Fruit fly (Drosophila melanogaster) whole organism, adult: ENCODE results near the gene tai.

Experiments used
- CG11617 ChIP-seq: fragments of 200-800 bp; sonication (Bioruptor generic); optimal IDR thresholded peaks from 2 replicates; lab custom pipeline; 2017; ENCODE audit warnings: mild to moderate bottlenecking, missing biosample characterization, missing genetic modification reagents, missing genetic modification characterization
- CG12768 ChIP-seq: fragments of 200-800 bp; sonication (Bioruptor generic); optimal IDR thresholded peaks from 2 replicates; lab custom pipeline; 2017; ENCODE audit warnings: missing biosample characterization, missing genetic modification characterization, mild to moderate bottlenecking, moderate library complexity, missing genetic modification reagents
- CG14711 ChIP-seq: fragments of 200-800 bp; sonication (Bioruptor generic); optimal IDR thresholded peaks from 2 replicates; lab custom pipeline; 2018; ENCODE audit warnings: missing biosample characterization, mild to moderate bottlenecking, missing genetic modification characterization, moderate library complexity
- CG1620 ChIP-seq: fragments of 200-800 bp; sonication (Bioruptor generic); optimal IDR thresholded peaks from 2 replicates; lab custom pipeline; 2016; ENCODE audit warnings: missing biosample characterization, missing genetic modification characterization
- CG33017 ChIP-seq: fragments of 200-800 bp; sonication (Bioruptor generic); optimal IDR thresholded peaks from 2 replicates; lab custom pipeline; 2018; ENCODE audit warnings: missing biosample characterization, mild to moderate bottlenecking, missing genetic modification characterization, moderate library complexity
- CG5204 ChIP-seq: fragments of 200-800 bp; sonication (Bioruptor generic); optimal IDR thresholded peaks from 2 replicates; lab custom pipeline; 2016; ENCODE audit warnings: missing biosample characterization, missing genetic modification characterization
- CG7045 ChIP-seq: fragments of 200-800 bp; sonication (Bioruptor generic); optimal IDR thresholded peaks from 2 replicates; lab custom pipeline; 2017; ENCODE audit warnings: missing biosample characterization, mild to moderate bottlenecking, missing genetic modification characterization
- CG7101 ChIP-seq: fragments of 200-800 bp; sonication (Bioruptor generic); optimal IDR thresholded peaks from 2 replicates; lab custom pipeline; 2018; ENCODE audit warnings: missing biosample characterization, mild to moderate bottlenecking, missing genetic modification characterization, moderate library complexity
- Clk ChIP-seq: fragments of 200-800 bp; sonication (Bioruptor generic); optimal IDR thresholded peaks from 2 replicates; lab custom pipeline; 2017; ENCODE audit warnings: missing biosample characterization, missing genetic modification characterization
- Crg-1 ChIP-seq: fragments of 200-800 bp; sonication (Bioruptor generic); optimal IDR thresholded peaks from 2 replicates; lab custom pipeline; 2016; ENCODE audit warnings: missing biosample characterization, missing genetic modification characterization
- Hr96 ChIP-seq: fragments of 200-800 bp; sonication (Bioruptor generic); optimal IDR thresholded peaks from 2 replicates; lab custom pipeline; 2016; ENCODE audit warnings: missing biosample characterization, missing genetic modification characterization
- Mnt ChIP-seq: fragments of 200-800 bp; sonication (Bioruptor generic); optimal IDR thresholded peaks from 2 replicates; lab custom pipeline; 2016; ENCODE audit warnings: missing biosample characterization, mild to moderate bottlenecking, missing genetic modification characterization
- bab1 ChIP-seq: fragments of 200-800 bp; sonication (Bioruptor generic); optimal IDR thresholded peaks from 3 replicates; lab custom pipeline; 2019; ENCODE audit warnings: missing biosample characterization, mild to moderate bottlenecking, missing genetic modification characterization, moderate library complexity
- cic ChIP-seq: fragments of 200-800 bp; sonication (Bioruptor generic); optimal IDR thresholded peaks from 2 replicates; lab custom pipeline; 2017; ENCODE audit warnings: missing biosample characterization, mild to moderate bottlenecking, missing genetic modification characterization, moderate library complexity
- cnc ChIP-seq, 2 experiments: fragments of >200 bp; optimal IDR thresholded peaks; 2 replicates each; lab custom pipeline; 2017
- kay ChIP-seq: fragments of 200-800 bp; sonication (Bioruptor generic); peaks from one replicate; lab custom pipeline; 2016; ENCODE audit warnings: missing biosample characterization, missing genetic modification characterization, borderline replicate concordance
- ovo ChIP-seq: fragments of 200-800 bp; sonication (Bioruptor generic); optimal IDR thresholded peaks from 2 replicates; lab custom pipeline; 2016; ENCODE audit warnings: missing biosample characterization, missing genetic modification characterization
- pad ChIP-seq: fragments of 200-800 bp; sonication (Bioruptor generic); optimal IDR thresholded peaks from 3 replicates; lab custom pipeline; 2017; ENCODE audit warnings: missing biosample characterization, missing genetic modification characterization, mild to moderate bottlenecking, moderate library complexity, missing genetic modification reagents
- tj ChIP-seq: fragments of 200-800 bp; sonication (Bioruptor generic); optimal IDR thresholded peaks from 3 replicates; lab custom pipeline; 2017; ENCODE audit warnings: missing biosample characterization, mild to moderate bottlenecking, missing genetic modification characterization, moderate library complexity
- toe ChIP-seq: fragments of 200-800 bp; sonication (Bioruptor generic); optimal IDR thresholded peaks from 2 replicates; lab custom pipeline; 2016; ENCODE audit warnings: missing biosample characterization, missing genetic modification characterization

Gene tai

DNA sequence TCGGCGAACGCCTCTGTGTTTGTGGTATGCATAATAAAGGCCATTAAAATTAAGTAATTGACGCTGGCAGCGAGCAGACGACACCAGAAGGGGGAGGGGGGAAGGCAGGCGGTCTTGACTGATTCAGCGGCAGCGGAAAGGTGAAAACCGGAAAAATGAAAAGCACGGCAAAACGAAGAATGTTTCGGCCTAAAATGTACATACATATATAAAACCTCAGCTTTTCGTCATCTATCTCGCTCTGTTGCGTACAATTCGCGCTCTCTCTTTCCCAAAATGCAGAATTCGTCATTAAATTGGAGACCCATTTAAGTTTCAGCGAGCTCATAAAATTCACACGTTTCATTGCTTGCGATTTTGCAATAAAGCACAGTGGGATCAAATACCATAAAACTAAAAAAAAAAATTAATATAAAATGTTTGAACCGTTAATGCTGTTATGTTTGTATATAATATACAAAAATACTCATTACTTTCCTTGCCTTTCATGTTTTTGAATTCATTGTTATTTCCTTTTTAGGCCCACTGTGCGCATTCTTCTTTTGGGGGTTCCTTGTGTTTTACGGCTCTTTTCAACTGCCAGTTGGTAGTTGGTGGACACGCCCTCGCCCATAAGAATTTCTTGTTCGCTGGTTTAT is 1.6 kb downstream of the tai start:
- TF ChIP-seq CG1620 (GFP tag; lab: Kevin White, UChicago), result peak; percentile 47
- TF ChIP-seq CG12768, result no peak
- peak; percentile 67 for TF ChIP-seq CG11617 (GFP tag; lab: Kevin White, UChicago)
- TF ChIP-seq cic (GFP tag; lab: Kevin White, UChicago), result no peak
- no peak for TF ChIP-seq Crg-1 (GFP tag; lab: Kevin White, UChicago)
- peak; percentile 82 for TF ChIP-seq CG7101 (tag; lab: Kevin White, UChicago)
- peak; percentile 81 for TF ChIP-seq CG14711 (tag; lab: Kevin White, UChicago)
- peak; percentile 27 for TF ChIP-seq Mnt
- TF ChIP-seq cnc (optimal IDR thresholded peaks at IDR 0.05; lab: Kevin White, UChicago), result no peak
- TF ChIP-seq pad (GFP tag; lab: Kevin White, UChicago), result peak; percentile 57
- peak; percentile 41 for TF ChIP-seq CG33017 (tag; lab: Kevin White, UChicago)
- no peak for TF ChIP-seq CG5204 (GFP tag; lab: Kevin White, UChicago)
- no peak for TF ChIP-seq Clk
- TF ChIP-seq bab1 (GFP tag; lab: Kevin White, UChicago), result peak; percentile 95
- TF ChIP-seq Hr96, result peak; percentile 16
- TF ChIP-seq toe (GFP tag; lab: Kevin White, UChicago), result no peak
- TF ChIP-seq kay, result peak; percentile 82
- peak; percentile 27 for TF ChIP-seq ovo
- peak; percentile 95 for TF ChIP-seq tj
- TF ChIP-seq CG7045, result peak; percentile 27

DNA sequence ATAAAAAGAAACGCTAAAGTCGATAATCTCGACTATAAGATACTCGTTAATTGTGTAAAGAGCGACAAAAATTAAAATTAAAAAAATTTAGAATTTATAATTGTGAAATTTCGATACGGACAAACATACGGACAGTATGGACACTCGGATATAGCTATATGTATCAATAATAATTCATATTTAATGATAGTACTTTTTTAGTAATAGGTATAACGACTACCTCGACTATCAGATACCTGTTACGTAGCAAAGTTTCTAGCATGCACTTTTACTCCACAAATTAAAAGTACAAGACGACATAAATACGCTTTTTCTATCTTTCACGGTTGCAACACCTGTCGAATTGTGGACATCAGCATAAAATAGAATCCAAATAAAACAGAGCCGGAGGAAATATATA is 6.3 kb downstream of the tai start:
- no peak for TF ChIP-seq kay
- no peak for TF ChIP-seq ovo
- no peak for TF ChIP-seq CG12768
- no peak for TF ChIP-seq cic (GFP tag; lab: Kevin White, UChicago)
- TF ChIP-seq CG14711 (tag; lab: Kevin White, UChicago), result no peak
- TF ChIP-seq CG1620 (GFP tag; lab: Kevin White, UChicago), result no peak
- no peak for TF ChIP-seq tj
- TF ChIP-seq bab1 (GFP tag; lab: Kevin White, UChicago), result no peak
- no peak for TF ChIP-seq Mnt
- no peak for TF ChIP-seq pad (GFP tag; lab: Kevin White, UChicago)
- no peak for TF ChIP-seq Hr96
- no peak for TF ChIP-seq cnc (optimal IDR thresholded peaks at IDR 0.05; lab: Kevin White, UChicago)
- no peak for TF ChIP-seq CG7045
- no peak for TF ChIP-seq CG7101 (tag; lab: Kevin White, UChicago)
- no peak for TF ChIP-seq CG11617 (GFP tag; lab: Kevin White, UChicago)
- no peak for TF ChIP-seq Clk
- TF ChIP-seq Crg-1 (GFP tag; lab: Kevin White, UChicago), result no peak

DNA sequence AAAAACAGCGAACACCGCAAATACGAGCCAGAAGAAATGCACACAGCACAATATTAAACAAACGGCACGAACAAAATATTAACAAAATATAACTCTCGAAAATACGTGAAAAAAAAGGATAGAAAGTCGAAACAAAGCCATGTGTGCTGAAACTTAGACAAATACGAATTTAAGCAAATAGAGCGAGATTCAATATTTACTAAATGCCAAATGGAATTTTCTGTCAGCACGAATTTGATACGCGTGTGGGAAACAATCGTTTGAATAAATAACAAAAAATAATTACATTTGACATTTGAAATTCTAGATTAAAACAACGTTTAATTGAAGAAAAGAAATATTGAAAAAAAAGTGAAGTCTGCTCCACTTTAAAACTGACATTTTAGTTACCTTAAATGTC is 6.8 kb downstream of the tai start:
- TF ChIP-seq cnc (optimal IDR thresholded peaks at IDR 0.05; lab: Kevin White, UChicago) (no peak), CG14711 (tag; lab: Kevin White, UChicago) (no peak), CG7045 (no peak), CG12768 (no peak), Clk (no peak), CG11617 (GFP tag; lab: Kevin White, UChicago) (no peak), ovo (no peak), cic (GFP tag; lab: Kevin White, UChicago) (no peak), CG1620 (GFP tag; lab: Kevin White, UChicago) (no peak), CG33017 (tag; lab: Kevin White, UChicago) (no peak)

DNA sequence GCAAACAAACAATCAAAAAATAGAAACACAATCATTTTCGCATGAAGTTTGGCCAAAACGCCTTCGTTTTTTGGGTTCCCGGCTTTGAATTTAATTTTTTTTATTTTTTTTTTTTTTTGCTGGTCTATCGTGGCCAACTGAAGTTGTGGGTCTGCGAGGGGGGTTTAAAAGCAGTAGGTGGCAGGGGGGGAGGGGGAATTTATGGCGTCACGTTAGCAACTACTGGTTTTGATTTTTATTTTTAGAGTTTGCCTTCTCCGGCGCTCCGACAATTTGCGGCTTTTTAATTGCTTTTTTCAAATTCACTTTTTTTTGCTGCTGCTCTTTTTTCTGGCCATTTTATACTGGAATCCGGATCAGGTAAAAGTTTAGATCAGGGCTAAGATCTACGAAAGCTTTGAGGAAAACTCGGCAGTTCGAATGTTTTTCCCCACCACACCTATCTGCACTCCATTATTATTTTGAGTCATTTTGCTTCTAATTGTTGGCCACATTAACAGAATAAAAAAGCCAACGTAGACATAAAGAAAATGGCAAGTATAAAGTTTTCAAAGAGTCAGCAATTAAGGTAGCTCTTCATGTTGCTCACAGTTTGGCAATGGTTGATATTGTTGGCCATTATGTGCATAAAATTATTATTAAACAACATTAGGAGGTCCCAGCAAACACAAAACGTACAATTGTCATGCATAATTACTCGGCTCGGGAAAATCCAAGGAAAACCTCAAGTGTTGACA is 7.4 kb downstream of the tai start:
- TF ChIP-seq Mnt (no peak), tj (peak; percentile 92)

DNA sequence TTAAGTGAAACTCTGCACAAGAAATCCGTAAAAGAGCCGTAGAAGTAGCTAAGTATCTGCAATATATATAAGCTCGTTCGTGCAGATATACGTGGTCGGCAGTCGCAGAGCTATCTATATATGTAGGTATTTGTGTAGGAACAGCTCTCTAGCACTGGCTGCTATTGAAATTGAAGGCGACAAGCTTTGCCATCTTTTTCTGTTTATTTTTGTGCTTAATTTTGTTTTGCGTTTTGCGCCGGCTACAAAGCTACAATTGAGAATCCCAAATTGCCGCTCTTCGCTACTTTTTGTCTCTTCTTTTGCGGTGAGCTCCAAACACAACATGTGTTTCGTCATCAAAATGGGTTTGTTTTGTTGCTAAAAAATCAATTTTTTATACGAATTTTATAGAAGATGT is 8.6 kb downstream of the tai start:
- TF ChIP-seq CG1620 (GFP tag; lab: Kevin White, UChicago) (no peak), toe (GFP tag; lab: Kevin White, UChicago) (peak; percentile 85), CG14711 (tag; lab: Kevin White, UChicago) (peak; percentile 27), kay (peak; percentile 99), cic (GFP tag; lab: Kevin White, UChicago) (peak; percentile 96), pad (GFP tag; lab: Kevin White, UChicago) (no peak), cnc (optimal IDR thresholded peaks at IDR 0.05; lab: Kevin White, UChicago) (no peak), Mnt (peak; percentile 50), Crg-1 (GFP tag; lab: Kevin White, UChicago) (no peak), tj (peak; percentile 77), CG12768 (peak; percentile 88), CG7045 (peak; percentile 75), Hr96 (peak; percentile 42), Clk (peak; percentile 86), CG5204 (GFP tag; lab: Kevin White, UChicago) (peak; percentile 55), CG11617 (GFP tag; lab: Kevin White, UChicago) (peak; percentile 72), CG33017 (tag; lab: Kevin White, UChicago) (peak; percentile 87), bab1 (GFP tag; lab: Kevin White, UChicago) (peak; percentile 95), CG7101 (tag; lab: Kevin White, UChicago) (peak; percentile 61), ovo (peak; percentile 60)

DNA sequence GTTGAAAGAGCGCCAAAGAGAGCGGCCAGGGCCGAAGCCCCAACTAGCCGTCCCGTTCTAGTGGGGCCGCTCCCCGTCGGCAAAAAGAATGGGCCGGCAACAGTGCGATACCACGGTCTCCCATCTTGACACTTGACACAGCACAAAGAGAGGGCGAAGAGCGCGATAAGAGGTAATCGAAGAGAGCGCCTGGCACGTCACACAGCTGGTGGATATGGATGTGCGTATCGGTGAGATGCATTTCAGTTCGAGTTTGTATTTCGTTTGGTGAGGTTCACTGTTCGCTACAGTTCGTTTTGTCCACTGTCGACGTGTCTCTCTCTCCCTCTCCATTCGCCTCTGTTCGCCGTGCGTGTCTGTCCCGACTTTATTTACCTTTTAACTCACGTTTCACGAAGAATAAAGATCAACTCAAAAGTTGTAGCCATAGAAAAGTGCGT is 9.6 kb downstream of the tai start:
- no peak for TF ChIP-seq toe (GFP tag; lab: Kevin White, UChicago)
- TF ChIP-seq bab1 (GFP tag; lab: Kevin White, UChicago), result peak; percentile 80
- peak; percentile 63 for TF ChIP-seq cic (GFP tag; lab: Kevin White, UChicago)
- peak; percentile 76 for TF ChIP-seq Mnt
- peak; percentile 41 for TF ChIP-seq Clk
- peak; percentile 40 for TF ChIP-seq CG7101 (tag; lab: Kevin White, UChicago)
- TF ChIP-seq ovo, result no peak
- no peak for TF ChIP-seq Crg-1 (GFP tag; lab: Kevin White, UChicago)
- peak; percentile 37 for TF ChIP-seq CG11617 (GFP tag; lab: Kevin White, UChicago)
- peak; percentile 47 for TF ChIP-seq CG14711 (tag; lab: Kevin White, UChicago)
- peak; percentile 71 for TF ChIP-seq tj
- no peak for TF ChIP-seq kay
- no peak for TF ChIP-seq CG1620 (GFP tag; lab: Kevin White, UChicago)
- peak; percentile 61 for TF ChIP-seq pad (GFP tag; lab: Kevin White, UChicago)
- no peak for TF ChIP-seq Hr96
- peak; percentile 77 for TF ChIP-seq CG12768
- TF ChIP-seq CG7045, result peak; percentile 7
- TF ChIP-seq CG33017 (tag; lab: Kevin White, UChicago), result peak; percentile 70
- no peak for TF ChIP-seq cnc (optimal IDR thresholded peaks at IDR 0.05; lab: Kevin White, UChicago)
- no peak for TF ChIP-seq CG5204 (GFP tag; lab: Kevin White, UChicago)
